Fruit fly (Drosophila melanogaster) whole organism: ENCODE data around the gene Muc68E.

Experiments used
- CG8478 ChIP-seq: fragments of >200 bp; optimal IDR thresholded peaks from 2 replicates; lab custom pipeline; 2018; ENCODE audit warnings: inconsistent platforms
- Dll ChIP-seq: fragments of >200 bp; optimal IDR thresholded peaks from 2 replicates; lab custom pipeline; 2017
- EcR ChIP-seq, 2 experiments: fragments of >200 bp; optimal IDR thresholded peaks; 2 replicates each; lab custom pipeline; 2017; ENCODE audit warnings: missing biosample characterization in 2 of 2, missing genetic modification characterization in 2 of 2, missing genetic modification reagents in 2 of 2
- pan ChIP-seq: fragments of >200 bp; optimal IDR thresholded peaks from 2 replicates; lab custom pipeline; 2017
- psq ChIP-seq: fragments of >200 bp; optimal IDR thresholded peaks from 2 replicates; lab custom pipeline; 2017
- usp ChIP-seq: fragments of >200 bp; optimal IDR thresholded peaks from 2 replicates; lab custom pipeline; 2017; ENCODE audit warnings: missing biosample characterization, missing genetic modification characterization, mixed read lengths

The Muc68E gene

DNA sequence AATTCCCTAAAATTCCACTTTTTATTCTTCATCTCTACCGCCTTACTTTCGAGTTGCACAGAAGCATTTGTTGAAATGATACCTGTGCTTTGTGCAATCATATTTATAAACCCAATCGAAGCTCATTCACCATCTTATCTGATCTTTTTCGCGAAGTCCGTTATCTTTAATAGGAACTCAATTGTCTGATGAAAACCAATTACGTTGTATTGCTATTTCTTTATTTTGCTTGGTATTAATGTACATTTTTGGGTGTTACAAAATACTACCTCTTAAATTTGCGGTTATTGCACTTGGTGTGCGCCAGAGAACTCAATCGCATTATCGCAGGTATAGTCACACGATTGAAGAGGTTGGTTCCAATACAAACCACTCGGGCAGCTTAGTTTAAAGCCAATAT lies at the start of gene Muc68E:
Gene Muc68E (minus strand): TSS at position 101 of the 400 bp plus-strand sequence.
- TF ChIP-seq pan (no peak), EcR (GFP tag; optimal IDR thresholded peaks at IDR 0.05; lab: Kevin White, UChicago) (no peak), CG8478 (lab: Kevin White, UChicago) (no peak), psq (lab: Kevin White, UChicago) (no peak), usp (GFP tag; lab: Kevin White, UChicago) (no peak), Dll (lab: Kevin White, UChicago) (no peak)

dm6 chr3L:12021903-12022302 lies 49.1 kb upstream of the Muc68E start:
- TF ChIP-seq Dll (lab: Kevin White, UChicago), result no peak
- no peak for TF ChIP-seq psq (lab: Kevin White, UChicago)
- TF ChIP-seq pan, result no peak
- no peak for TF ChIP-seq CG8478 (lab: Kevin White, UChicago)
- TF ChIP-seq EcR (GFP tag; optimal IDR thresholded peaks at IDR 0.05; lab: Kevin White, UChicago), result no peak
- no peak for TF ChIP-seq usp (GFP tag; lab: Kevin White, UChicago)

- TF ChIP-seq pan (no peak), CG8478 (lab: Kevin White, UChicago) (no peak), EcR (GFP tag; optimal IDR thresholded peaks at IDR 0.05; lab: Kevin White, UChicago) (no peak), psq (lab: Kevin White, UChicago) (no peak), usp (GFP tag; lab: Kevin White, UChicago) (no peak), Dll (lab: Kevin White, UChicago) (no peak)
Observed at dm6 chr3L:12016186-12016585, 43.4 kb upstream of the Muc68E start.

dm6 chr3L:12014272-12014671 lies 41.5 kb upstream of the Muc68E start:
- TF ChIP-seq psq (lab: Kevin White, UChicago) (no peak), Dll (lab: Kevin White, UChicago) (no peak), CG8478 (lab: Kevin White, UChicago) (no peak), EcR (GFP tag; optimal IDR thresholded peaks at IDR 0.05; lab: Kevin White, UChicago) (no peak)

DNA sequence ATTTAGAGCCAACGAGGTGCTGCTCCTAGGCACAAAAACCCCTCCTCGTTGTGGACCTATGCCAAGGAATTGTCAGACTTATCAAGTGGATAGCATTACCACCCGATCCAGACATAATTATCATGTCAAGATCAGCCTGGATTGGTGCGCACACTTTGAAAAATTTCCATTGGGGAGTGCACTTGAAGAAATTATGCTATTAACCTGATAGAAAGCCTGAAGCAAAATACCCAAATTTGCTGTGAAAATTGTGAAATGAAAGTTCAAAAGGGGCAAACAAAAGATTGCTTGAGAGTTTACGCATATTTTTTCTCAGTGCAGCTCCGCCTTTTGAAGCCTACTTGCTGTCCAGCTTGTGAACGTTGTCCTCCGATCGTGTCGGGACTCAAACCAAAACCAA lies 40.9 kb upstream of the Muc68E start:
- no peak for TF ChIP-seq usp (GFP tag; lab: Kevin White, UChicago)
- no peak for TF ChIP-seq EcR (GFP tag; optimal IDR thresholded peaks at IDR 0.05; lab: Kevin White, UChicago)
- no peak for TF ChIP-seq pan
- no peak for TF ChIP-seq CG8478 (lab: Kevin White, UChicago)

DNA sequence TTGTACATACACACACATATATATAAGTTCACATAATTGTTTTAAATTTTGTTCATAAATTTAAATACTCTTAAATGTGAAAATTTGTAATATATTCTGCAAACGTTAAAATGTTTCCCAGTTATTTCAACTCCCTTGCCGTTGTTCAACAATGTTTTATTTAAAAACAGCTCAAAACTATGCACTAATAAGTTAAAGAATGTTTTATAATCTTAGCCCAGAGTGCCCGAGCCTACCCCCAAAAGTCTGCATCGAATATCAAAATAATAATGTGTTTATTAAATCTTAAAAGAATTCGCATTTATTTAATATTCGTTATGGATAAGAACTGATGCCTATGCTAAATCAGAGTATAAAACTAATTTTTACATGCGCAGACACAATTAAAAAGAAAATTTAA lies 35.2 kb upstream of the Muc68E start:
- TF ChIP-seq Dll (lab: Kevin White, UChicago) (no peak), CG8478 (lab: Kevin White, UChicago) (no peak), EcR (GFP tag; optimal IDR thresholded peaks at IDR 0.05; lab: Kevin White, UChicago) (no peak), pan (no peak), psq (lab: Kevin White, UChicago) (no peak), usp (GFP tag; lab: Kevin White, UChicago) (no peak)

- TF ChIP-seq usp (GFP tag; lab: Kevin White, UChicago) (no peak), psq (lab: Kevin White, UChicago) (no peak), pan (no peak), CG8478 (lab: Kevin White, UChicago) (no peak), Dll (lab: Kevin White, UChicago) (no peak), EcR (GFP tag; optimal IDR thresholded peaks at IDR 0.05; lab: Kevin White, UChicago) (no peak)
Observed at dm6 chr3L:12004136-12004535, 31.4 kb upstream of the Muc68E start.

DNA sequence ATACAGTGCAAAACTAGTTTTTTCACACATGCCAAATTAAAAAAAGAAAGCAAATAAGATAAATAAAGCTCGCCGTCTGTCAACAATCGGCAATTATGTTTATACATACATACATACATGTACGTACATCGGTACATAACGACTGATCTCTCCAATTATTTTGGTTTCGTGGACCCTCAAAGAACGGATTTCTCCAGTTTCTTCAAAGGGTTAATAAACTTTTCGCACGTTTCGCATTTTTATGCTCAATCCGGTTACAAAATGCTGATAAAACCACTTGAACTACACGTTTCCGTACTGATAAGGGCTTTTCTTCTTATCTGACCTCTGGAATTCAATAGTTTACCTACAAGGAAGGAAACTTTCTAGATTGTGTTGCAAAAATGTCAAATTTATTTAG lies 30.7 kb upstream of the Muc68E start:
- TF ChIP-seq CG8478 (lab: Kevin White, UChicago) (no peak), usp (GFP tag; lab: Kevin White, UChicago) (no peak), Dll (lab: Kevin White, UChicago) (no peak), psq (lab: Kevin White, UChicago) (no peak), EcR (GFP tag; optimal IDR thresholded peaks at IDR 0.05; lab: Kevin White, UChicago) (no peak), pan (no peak)

dm6 chr3L:12002321-12003248 lies 29.8 kb upstream of the Muc68E start, which contains the start of the genes Pop2 and CG6928:
Gene Pop2 (minus strand): TSS chr3L:12002915.
Gene CG6928 (plus strand): TSS chr3L:12003155.
- no peak for TF ChIP-seq EcR (GFP tag; optimal IDR thresholded peaks at IDR 0.05; lab: Kevin White, UChicago)
- TF ChIP-seq Dll (lab: Kevin White, UChicago), result no peak
- TF ChIP-seq usp (GFP tag; lab: Kevin White, UChicago), result no peak
- TF ChIP-seq pan, result no peak
- TF ChIP-seq psq (lab: Kevin White, UChicago), result no peak
- TF ChIP-seq CG8478 (lab: Kevin White, UChicago), result no peak

DNA sequence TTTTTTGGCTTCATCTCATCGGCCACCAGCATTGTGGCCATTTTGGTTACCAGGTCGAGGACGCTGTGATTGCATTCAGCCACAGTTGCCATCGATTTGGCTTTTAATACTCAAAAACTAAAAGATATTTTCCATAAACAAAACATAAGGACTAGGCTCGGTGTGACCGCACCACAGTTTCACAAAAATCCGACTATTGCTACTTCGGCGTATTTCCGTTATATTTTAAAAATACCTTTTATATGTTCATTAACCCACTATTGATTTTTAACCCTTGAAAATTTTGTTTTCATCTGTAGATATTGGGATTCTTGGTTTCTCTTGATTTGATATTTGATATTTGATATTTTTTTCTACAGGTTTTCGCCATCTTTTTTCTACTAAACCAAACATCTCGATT lies 25.2 kb upstream of the Muc68E start, which contains the start of gene Grip163:
Gene Grip163 (minus strand): TSS at position 180 of the 400 bp plus-strand sequence.
- no peak for TF ChIP-seq pan
- TF ChIP-seq Dll (lab: Kevin White, UChicago), result no peak
- no peak for TF ChIP-seq EcR (GFP tag; optimal IDR thresholded peaks at IDR 0.05; lab: Kevin White, UChicago)
- TF ChIP-seq usp (GFP tag; lab: Kevin White, UChicago), result no peak
- TF ChIP-seq psq (lab: Kevin White, UChicago), result no peak
- TF ChIP-seq CG8478 (lab: Kevin White, UChicago), result no peak

dm6 chr3L:11992960-11993359 lies 20.2 kb upstream of the Muc68E start, which contains the start of gene viaf:
Gene viaf (minus strand): TSS chr3L:11993179.
- TF ChIP-seq EcR (GFP tag; optimal IDR thresholded peaks at IDR 0.05; lab: Kevin White, UChicago) (no peak), CG8478 (lab: Kevin White, UChicago) (no peak), psq (lab: Kevin White, UChicago) (no peak), pan (no peak), usp (GFP tag; lab: Kevin White, UChicago) (no peak), Dll (lab: Kevin White, UChicago) (no peak)
